Fruit fly (Drosophila melanogaster) whole organism, embryonic: ENCODE data around the gene Acbp6.

Experiments used
- B-H2 ChIP-seq: fragments of 200-800 bp; sonication (Bioruptor generic); optimal IDR thresholded peaks from 2 replicates; lab custom pipeline; 2018; ENCODE audit warnings: missing biosample characterization, mild to moderate bottlenecking, missing genetic modification characterization
- Bteb2 ChIP-seq: fragments of 200-800 bp; sonication (Bioruptor generic); optimal IDR thresholded peaks from 2 replicates; lab custom pipeline; 2016; ENCODE audit warnings: missing biosample characterization, missing genetic modification characterization
- CG10366 ChIP-seq: fragments of 200-800 bp; sonication (Bioruptor generic); IDR thresholded peaks from 2 replicates; pipeline ENCODE4 v1.3.6; 2022; ENCODE audit warnings: missing biosample characterization, missing genetic modification characterization
- CG10543 ChIP-seq: fragments of 200-800 bp; sonication (Bioruptor generic); optimal IDR thresholded peaks from 3 replicates; lab custom pipeline; 2017; ENCODE audit warnings: missing biosample characterization, mild to moderate bottlenecking, missing genetic modification characterization, moderate library complexity
- CG11504 ChIP-seq: fragments of 200-800 bp; sonication (Bioruptor generic); optimal IDR thresholded peaks from 3 replicates; lab custom pipeline; 2019; ENCODE audit warnings: missing biosample characterization, mild to moderate bottlenecking, missing genetic modification characterization, moderate library complexity
- CG11560 ChIP-seq: fragments of 200-800 bp; sonication (Bioruptor generic); IDR thresholded peaks from 3 replicates; pipeline ENCODE4 v1.3.6; 2022; ENCODE audit warnings: missing biosample characterization, missing genetic modification characterization
- CG13624 ChIP-seq: fragments of 200-800 bp; sonication (Bioruptor generic); optimal IDR thresholded peaks from 2 replicates; lab custom pipeline; 2016; ENCODE audit warnings: missing biosample characterization, missing genetic modification characterization
- CG13894 ChIP-seq: fragments of 200-800 bp; sonication (Bioruptor generic); optimal IDR thresholded peaks from 3 replicates; lab custom pipeline; 2018; ENCODE audit warnings: missing biosample characterization, mild to moderate bottlenecking, missing genetic modification characterization, moderate library complexity
- CG16815 ChIP-seq: fragments of 200-800 bp; sonication (Bioruptor generic); optimal IDR thresholded peaks from 3 replicates; lab custom pipeline; 2017; ENCODE audit warnings: missing biosample characterization, mild to moderate bottlenecking, missing genetic modification characterization
- CG17186 ChIP-seq: fragments of 200-800 bp; sonication (Bioruptor generic); optimal IDR thresholded peaks from 3 replicates; lab custom pipeline; 2017; ENCODE audit warnings: missing biosample characterization, missing genetic modification reagents, missing genetic modification characterization
- CG17361 ChIP-seq: fragments of 200-800 bp; sonication (Bioruptor generic); IDR thresholded peaks from 3 replicates; pipeline ENCODE4 v1.3.6; 2022; ENCODE audit warnings: missing biosample characterization, missing genetic modification characterization
- CG17385 ChIP-seq: fragments of 200-800 bp; sonication (Bioruptor generic); optimal IDR thresholded peaks from 3 replicates; lab custom pipeline; 2018; ENCODE audit warnings: missing biosample characterization, mild to moderate bottlenecking, missing genetic modification characterization
- CG18476 ChIP-seq: fragments of 200-800 bp; sonication (Bioruptor generic); optimal IDR thresholded peaks from 2 replicates; lab custom pipeline; 2016; ENCODE audit warnings: missing biosample characterization, mild to moderate bottlenecking, missing genetic modification characterization
- CG2129 ChIP-seq: fragments of 200-800 bp; sonication (Bioruptor generic); IDR thresholded peaks from 2 replicates; pipeline ENCODE4 v1.3.6; 2022; ENCODE audit warnings: missing biosample characterization, missing genetic modification characterization; ENCODE audit not compliant: partially characterized antibody
- CG4328 ChIP-seq: fragments of 200-800 bp; sonication (Bioruptor generic); optimal IDR thresholded peaks from 3 replicates; lab custom pipeline; 2017; ENCODE audit warnings: missing biosample characterization, missing genetic modification reagents, missing genetic modification characterization
- CG7357 ChIP-seq: fragments of 200-800 bp; sonication (Bioruptor generic); IDR thresholded peaks from 3 replicates; pipeline ENCODE4 v1.3.6; 2022; ENCODE audit warnings: missing biosample characterization, missing genetic modification characterization
- Dfd ChIP-seq, 2 experiments: fragments of >200 bp; optimal IDR thresholded peaks; 2 replicates each; lab custom pipeline; 2017; ENCODE audit warnings: missing biosample characterization in 2 of 2, missing genetic modification characterization in 2 of 2
- ERR ChIP-seq: fragments of 200-800 bp; sonication (Bioruptor generic); optimal IDR thresholded peaks from 2 replicates; lab custom pipeline; 2016; ENCODE audit warnings: missing biosample characterization, missing genetic modification characterization
- Ets65A ChIP-seq: fragments of 200-800 bp; sonication (Bioruptor generic); peaks from one replicate; lab custom pipeline; 2016; ENCODE audit warnings: missing biosample characterization, missing genetic modification characterization
- H2.0 ChIP-seq: fragments of 200-800 bp; sonication (Bioruptor generic); IDR thresholded peaks from 2 replicates; pipeline ENCODE4 v1.3.6; 2022; ENCODE audit warnings: missing biosample characterization, missing genetic modification characterization
- Hr39 ChIP-seq: fragments of >200 bp; optimal IDR thresholded peaks from 2 replicates; lab custom pipeline; 2017
- Lpt ChIP-seq: fragments of >200 bp; optimal IDR thresholded peaks from 2 replicates; lab custom pipeline; 2018; ENCODE audit warnings: missing biosample characterization, missing genetic modification characterization
- MBD-R2 ChIP-seq: fragments of 200-800 bp; sonication (Bioruptor generic); IDR thresholded peaks from 2 replicates; pipeline ENCODE4 v1.3.6; 2022; ENCODE audit warnings: missing biosample characterization, missing genetic modification characterization
- Med ChIP-seq: fragments of 200-800 bp; sonication (Bioruptor generic); peaks from one replicate; lab custom pipeline; 2016; ENCODE audit warnings: missing biosample characterization, missing genetic modification characterization, mild to moderate bottlenecking, inconsistent platforms, moderate library complexity
- Sox102F ChIP-seq: fragments of 200-800 bp; sonication (Bioruptor generic); optimal IDR thresholded peaks from 2 replicates; lab custom pipeline; 2018; ENCODE audit warnings: missing biosample characterization, mild to moderate bottlenecking, missing genetic modification characterization, moderate library complexity
- Xrp1 ChIP-seq: fragments of 200-800 bp; sonication (Bioruptor generic); IDR thresholded peaks from 2 replicates; pipeline ENCODE4 v1.3.6; 2022; ENCODE audit warnings: missing biosample characterization, missing genetic modification characterization
- bigmax ChIP-seq: fragments of 200-800 bp; sonication (Bioruptor generic); optimal IDR thresholded peaks from 2 replicates; lab custom pipeline; 2018; ENCODE audit warnings: missing biosample characterization, mild to moderate bottlenecking, missing genetic modification characterization
- bsh ChIP-seq, 2 experiments: fragments of 200-800 bp; sonication (Bioruptor generic); optimal IDR thresholded peaks; 2 replicates each; lab custom pipeline; 2017 to 2018; ENCODE audit warnings: mild to moderate bottlenecking in 2 of 2, missing biosample characterization in 2 of 2, missing genetic modification characterization in 2 of 2, moderate library complexity in 1 of 2
- chinmo ChIP-seq: fragments of 200-800 bp; sonication (Bioruptor generic); IDR thresholded peaks from 4 replicates; pipeline ENCODE4 v1.3.6; 2022; ENCODE audit warnings: missing biosample characterization, missing genetic modification characterization; ENCODE audit not compliant: partially characterized antibody
- dysf ChIP-seq: fragments of 200-800 bp; sonication (Bioruptor generic); IDR thresholded peaks from 3 replicates; pipeline ENCODE4 v1.3.6; 2022; ENCODE audit warnings: missing biosample characterization, missing genetic modification characterization
- ewg ChIP-seq: fragments of 200-800 bp; sonication (Bioruptor generic); optimal IDR thresholded peaks from 3 replicates; lab custom pipeline; 2017; ENCODE audit warnings: mild to moderate bottlenecking, missing biosample characterization, missing genetic modification reagents, missing genetic modification characterization
- grau ChIP-seq: fragments of 200-800 bp; optimal IDR thresholded peaks from 3 replicates; lab custom pipeline; 2019; ENCODE audit warnings: missing biosample characterization, mild to moderate bottlenecking, missing genetic modification characterization, moderate library complexity
- gro ChIP-seq: fragments of 200-800 bp; sonication (Bioruptor generic); optimal IDR thresholded peaks from 2 replicates; lab custom pipeline; 2016; ENCODE audit warnings: missing biosample characterization, missing genetic modification characterization
- inv ChIP-seq: fragments of 200-800 bp; sonication (Bioruptor generic); IDR thresholded peaks from 2 replicates; pipeline ENCODE4 v1.3.6; 2022; ENCODE audit warnings: missing biosample characterization, missing genetic modification characterization; ENCODE audit not compliant: partially characterized antibody
- lmd ChIP-seq: fragments of 200-800 bp; sonication (Bioruptor generic); IDR thresholded peaks from 2 replicates; pipeline ENCODE4 v1.3.6; 2022; ENCODE audit warnings: missing biosample characterization, missing genetic modification characterization
- phol ChIP-seq: fragments of 200-800 bp; sonication (Bioruptor generic); optimal IDR thresholded peaks from 3 replicates; lab custom pipeline; 2018; ENCODE audit warnings: missing biosample characterization, mild to moderate bottlenecking, missing genetic modification characterization, moderate library complexity
- row ChIP-seq: fragments of 200-800 bp; sonication (Bioruptor generic); IDR thresholded peaks from 3 replicates; pipeline ENCODE4 v1.3.6; 2022; ENCODE audit warnings: missing biosample characterization, missing genetic modification characterization
- sd ChIP-seq: fragments of 200-800 bp; sonication (Bioruptor generic); optimal IDR thresholded peaks from 3 replicates; lab custom pipeline; 2018; ENCODE audit warnings: missing biosample characterization, mild to moderate bottlenecking, missing genetic modification characterization, moderate library complexity
- sens ChIP-seq: fragments of 200-800 bp; sonication (Bioruptor generic); peaks from one replicate; lab custom pipeline; 2016; ENCODE audit warnings: missing biosample characterization, missing genetic modification characterization
- tap ChIP-seq: fragments of 200-800 bp; optimal IDR thresholded peaks from 3 replicates; lab custom pipeline; 2019; ENCODE audit warnings: missing biosample characterization, mild to moderate bottlenecking, missing genetic modification characterization, moderate library complexity
- vvl ChIP-seq: fragments of 200-800 bp; sonication (Bioruptor generic); IDR thresholded peaks from 2 replicates; pipeline ENCODE4 v1.3.6; 2022; ENCODE audit warnings: missing biosample characterization, missing genetic modification characterization

Gene Acbp6

DNA sequence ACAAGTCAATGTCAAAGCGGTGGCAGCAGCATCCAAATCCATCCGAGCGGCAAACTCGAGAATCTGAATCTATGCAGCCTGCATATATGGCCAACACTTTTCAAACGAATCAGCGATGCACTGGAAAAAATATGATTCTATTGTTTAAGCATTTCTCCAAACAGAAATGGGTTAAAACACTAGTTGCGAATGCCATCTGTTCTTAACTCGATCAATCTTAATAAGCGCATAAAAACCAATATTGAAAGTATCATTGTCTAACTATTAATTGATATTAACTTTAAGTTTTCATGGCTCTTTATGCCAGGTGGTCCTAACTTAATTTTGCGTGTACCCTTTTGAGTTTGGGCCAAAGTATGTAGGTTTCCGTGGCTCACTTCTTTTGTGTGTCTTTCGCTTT lies 23.0 kb upstream of the Acbp6 start (continued):
- TF ChIP-seq CG11560 (tag; lab: Robert Waterston, UW) = no peak
- no peak for TF ChIP-seq Lpt (GFP tag; lab: Kevin White, UChicago)

DNA sequence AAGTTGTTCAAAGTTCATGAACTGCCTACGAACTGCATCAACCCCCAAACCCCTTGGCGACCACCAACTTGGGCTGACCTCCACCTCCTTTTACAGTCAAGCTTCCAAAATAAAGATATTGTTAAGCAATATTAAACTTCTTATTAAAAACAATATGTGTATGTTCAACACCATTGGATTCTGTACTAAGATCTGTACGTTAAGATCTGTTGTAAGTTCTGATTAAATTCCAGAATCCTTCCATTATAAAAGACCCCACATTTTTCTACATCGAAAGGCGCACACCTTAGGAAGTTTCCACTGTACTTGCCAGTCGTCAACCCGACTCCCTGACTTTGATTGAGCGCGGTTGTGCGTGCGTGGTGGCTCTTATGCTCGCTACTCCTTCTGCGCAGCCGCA lies 15.7 kb upstream of the Acbp6 start:
- TF ChIP-seq sens (GFP tag; lab: Kevin White, UChicago) = peak; percentile 57
- no peak for TF ChIP-seq ERR (GFP tag; lab: Kevin White, UChicago)
- no peak for TF ChIP-seq CG2129 (GFP tag; lab: Robert Waterston, UW)
- peak; percentile 8 for TF ChIP-seq Med (GFP tag; lab: Kevin White, UChicago)
- TF ChIP-seq lmd (GFP tag; lab: Robert Waterston, UW) = 0 out of 2 replicates have a peak, but pooled peaks have one; percentile 10
- TF ChIP-seq CG7357 (GFP tag; lab: Robert Waterston, UW) = 0 out of 3 replicates have a peak, but pooled peaks have one; percentile 23
- TF ChIP-seq dysf = 0 out of 3 replicates have a peak, but pooled peaks have one; percentile 10
- no peak for TF ChIP-seq CG17361 (GFP tag; lab: Robert Waterston, UW)
- peak; percentile 35 for TF ChIP-seq Ets65A (GFP tag; lab: Kevin White, UChicago)
- TF ChIP-seq CG11504 (tag; lab: Kevin White, UChicago) = peak; percentile 6
- peak; percentile 39; the same call in 2 of the 3 replicates for TF ChIP-seq row (GFP tag; lab: Robert Waterston, UW)
- peak; percentile 26; the same call in 1 of the 2 replicates for TF ChIP-seq Xrp1
- peak; percentile 11 for TF ChIP-seq ewg (GFP tag; lab: Kevin White, UChicago)
- TF ChIP-seq CG16815 = no peak
- TF ChIP-seq grau (tag; lab: Kevin White, UChicago) = peak; percentile 74
- peak; percentile 23 for TF ChIP-seq phol (tag; lab: Kevin White, UChicago)
- peak in 1 of 2 experiments; percentile 31 for TF ChIP-seq bsh (GFP tag; optimal IDR thresholded peaks at IDR 0.05; lab: Kevin White, UChicago)
- TF ChIP-seq, all 482 proteins: peak for 13

DNA sequence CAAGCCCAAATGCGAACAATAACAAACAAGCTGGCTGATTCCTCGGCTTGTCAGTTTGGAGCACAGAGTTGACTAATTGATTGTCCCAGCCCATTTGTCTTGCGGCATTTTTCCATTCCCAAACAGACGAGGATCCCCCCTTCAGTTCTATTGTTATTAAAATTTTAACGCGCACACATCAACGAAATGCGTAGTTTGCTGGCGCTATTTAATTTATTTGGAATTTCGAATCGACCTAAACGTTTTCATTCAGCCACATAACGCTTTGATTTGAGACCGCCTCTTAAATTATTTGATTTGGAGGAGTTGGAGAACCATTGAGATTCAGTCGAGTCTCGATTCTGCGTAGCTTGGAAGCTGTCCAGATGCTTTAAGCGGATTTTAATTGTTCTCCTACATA lies 12.8 kb upstream of the Acbp6 start:
- TF ChIP-seq CG13624 (GFP tag; lab: Kevin White, UChicago) = peak; percentile 64
- peak; percentile 62 for TF ChIP-seq B-H2
- no peak for TF ChIP-seq bigmax (GFP tag; lab: Kevin White, UChicago)
- peak; percentile 5 for TF ChIP-seq CG10543
- 0 out of 2 replicates have a peak, but pooled peaks have one; percentile 7 for TF ChIP-seq MBD-R2 (GFP tag; lab: Robert Waterston, UW)
- TF ChIP-seq Dfd (GFP tag; optimal IDR thresholded peaks at IDR 0.05; lab: Kevin White, UChicago) = no peak
- 0 out of 2 replicates have a peak, but pooled peaks have one; percentile 39 for TF ChIP-seq vvl (GFP tag; lab: Robert Waterston, UW)
- no peak for TF ChIP-seq CG17385
- no peak for TF ChIP-seq CG10366 (GFP tag; lab: Robert Waterston, UW)
- no peak for TF ChIP-seq CG17186 (GFP tag; lab: Kevin White, UChicago)
- TF ChIP-seq sd (tag; lab: Kevin White, UChicago) = peak; percentile 94
- TF ChIP-seq CG13894 (tag; lab: Kevin White, UChicago) = peak; percentile 48
- 0 out of 4 replicates have a peak, but pooled peaks have one; percentile 48 for TF ChIP-seq chinmo
- no peak for TF ChIP-seq CG18476 (GFP tag; lab: Kevin White, UChicago)
- peak; percentile 79 for TF ChIP-seq gro (GFP tag; lab: Kevin White, UChicago)

DNA sequence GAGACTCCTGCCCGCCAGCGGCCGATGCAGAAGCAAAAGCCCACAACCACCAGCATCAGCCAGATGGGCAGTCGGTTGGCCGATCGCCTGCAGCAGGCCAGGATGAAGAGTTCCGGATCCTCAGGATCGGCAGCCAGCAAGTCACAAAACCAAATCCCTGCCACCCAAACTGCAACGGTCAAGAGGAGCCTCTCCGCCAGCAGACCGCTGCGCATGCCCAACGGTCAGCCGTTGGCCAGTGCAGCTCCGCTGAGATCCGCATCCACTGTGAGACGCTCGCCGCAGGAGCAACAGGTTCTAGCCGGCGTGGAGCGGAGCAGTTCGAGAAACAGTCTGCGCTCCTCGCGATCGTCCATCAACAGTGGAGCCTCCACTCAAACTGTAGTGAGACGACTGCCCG lies 6.6 kb upstream of the Acbp6 start:
- TF ChIP-seq tap (tag; lab: Kevin White, UChicago) (no peak), H2.0 (GFP tag; lab: Robert Waterston, UW) (no peak), CG4328 (no peak), Bteb2 (GFP tag; lab: Kevin White, UChicago) (no peak), Hr39 (no peak), inv (no peak), Ets65A (GFP tag; lab: Kevin White, UChicago) (peak; percentile 91), Sox102F (GFP tag; lab: Kevin White, UChicago) (no peak), B-H2 (no peak)
